Fruit fly (Drosophila melanogaster) whole organism, embryonic: ENCODE results near the gene CG12539.
A peak's percentile ranks its signal among the peaks of the same experiment; 100 is the strongest.

Experiments
- Atf6 ChIP-seq: fragments of 200-800 bp; sonication (Bioruptor generic); IDR thresholded peaks from 2 replicates; pipeline ENCODE4 v1.3.6; 2022; ENCODE audit warnings: missing biosample characterization, missing genetic modification characterization
- Blimp-1 ChIP-seq: fragments of 200-800 bp; sonication (Bioruptor generic); optimal IDR thresholded peaks from 3 replicates; lab custom pipeline; 2018; ENCODE audit warnings: missing biosample characterization, missing genetic modification characterization, mild to moderate bottlenecking, moderate library complexity, missing genetic modification reagents
- BtbVII ChIP-seq: fragments of 200-800 bp; sonication (Bioruptor generic); optimal IDR thresholded peaks from 3 replicates; lab custom pipeline; 2017; ENCODE audit warnings: missing biosample characterization, mild to moderate bottlenecking, missing genetic modification characterization
- CG10267 ChIP-seq: fragments of 200-800 bp; sonication (Bioruptor generic); optimal IDR thresholded peaks from 2 replicates; lab custom pipeline; 2018; ENCODE audit warnings: missing biosample characterization, mild to moderate bottlenecking, missing genetic modification characterization, moderate library complexity
- CG10543 ChIP-seq: fragments of 200-800 bp; sonication (Bioruptor generic); optimal IDR thresholded peaks from 3 replicates; lab custom pipeline; 2017; ENCODE audit warnings: missing biosample characterization, mild to moderate bottlenecking, missing genetic modification characterization, moderate library complexity
- CG11398 ChIP-seq: fragments of 200-800 bp; sonication (Bioruptor generic); optimal IDR thresholded peaks from 2 replicates; lab custom pipeline; 2016; ENCODE audit warnings: missing biosample characterization, missing genetic modification characterization
- CG11504 ChIP-seq: fragments of 200-800 bp; sonication (Bioruptor generic); optimal IDR thresholded peaks from 3 replicates; lab custom pipeline; 2019; ENCODE audit warnings: missing biosample characterization, mild to moderate bottlenecking, missing genetic modification characterization, moderate library complexity
- CG13287 ChIP-seq: fragments of 200-800 bp; sonication (Bioruptor generic); IDR thresholded peaks from 2 replicates; pipeline ENCODE4 v1.3.6; 2022; ENCODE audit warnings: missing biosample characterization, missing genetic modification characterization; ENCODE audit not compliant: partially characterized antibody
- CG13894 ChIP-seq: fragments of 200-800 bp; sonication (Bioruptor generic); optimal IDR thresholded peaks from 3 replicates; lab custom pipeline; 2018; ENCODE audit warnings: missing biosample characterization, mild to moderate bottlenecking, missing genetic modification characterization, moderate library complexity
- CG15011 ChIP-seq: fragments of 200-800 bp; sonication (Bioruptor generic); optimal IDR thresholded peaks from 3 replicates; lab custom pipeline; 2018; ENCODE audit warnings: missing biosample characterization, mild to moderate bottlenecking, missing genetic modification characterization
- CG1529 ChIP-seq: fragments of 200-800 bp; sonication (Bioruptor generic); optimal IDR thresholded peaks from 3 replicates; lab custom pipeline; 2018; ENCODE audit warnings: missing biosample characterization, missing genetic modification characterization
- CG17361 ChIP-seq: fragments of 200-800 bp; sonication (Bioruptor generic); IDR thresholded peaks from 3 replicates; pipeline ENCODE4 v1.3.6; 2022; ENCODE audit warnings: missing biosample characterization, missing genetic modification characterization
- CG17802 ChIP-seq: fragments of 200-800 bp; sonication (Bioruptor generic); optimal IDR thresholded peaks from 2 replicates; lab custom pipeline; 2018; ENCODE audit warnings: missing biosample characterization, mild to moderate bottlenecking, missing genetic modification characterization, moderate library complexity
- CG18764 ChIP-seq: fragments of 200-800 bp; sonication (Bioruptor generic); optimal IDR thresholded peaks from 3 replicates; lab custom pipeline; 2016; ENCODE audit warnings: missing biosample characterization, missing genetic modification characterization
- CG2678 ChIP-seq: fragments of 200-800 bp; sonication (Bioruptor generic); optimal IDR thresholded peaks from 3 replicates; lab custom pipeline; 2019; ENCODE audit warnings: missing biosample characterization, mild to moderate bottlenecking, missing genetic modification characterization, moderate library complexity
- CG32767 ChIP-seq: fragments of 200-800 bp; sonication (Bioruptor generic); IDR thresholded peaks from 2 replicates; pipeline ENCODE4 v1.3.6; 2022; ENCODE audit warnings: missing biosample characterization, missing genetic modification characterization
- CG4360 ChIP-seq: fragments of 200-800 bp; sonication (Bioruptor generic); IDR thresholded peaks from 2 replicates; pipeline ENCODE4 v1.3.6; 2022; ENCODE audit warnings: missing biosample characterization, missing genetic modification characterization
- CG6254 ChIP-seq: fragments of 200-800 bp; sonication (Bioruptor generic); optimal IDR thresholded peaks from 3 replicates; lab custom pipeline; 2017; ENCODE audit warnings: mild to moderate bottlenecking, missing biosample characterization, missing genetic modification reagents, missing genetic modification characterization
- CG8944 ChIP-seq: fragments of 200-800 bp; sonication (Bioruptor generic); optimal IDR thresholded peaks from 3 replicates; lab custom pipeline; 2016; ENCODE audit warnings: missing biosample characterization, missing genetic modification characterization
- CG9797 ChIP-seq: fragments of 200-800 bp; sonication (Bioruptor generic); optimal IDR thresholded peaks from 3 replicates; lab custom pipeline; 2018; ENCODE audit warnings: missing biosample characterization, mild to moderate bottlenecking, missing genetic modification characterization
- CTCF ChIP-seq: fragments of 200-800 bp; sonication (Bioruptor generic); optimal IDR thresholded peaks from 2 replicates; lab custom pipeline; 2017; ENCODE audit warnings: missing biosample characterization, mild to moderate bottlenecking, missing genetic modification characterization, moderate library complexity
- D ChIP-seq, 2 experiments: fragments of 200-800 bp in 1 of 2; fragments of >200 bp in 1 of 2; sonication (Bioruptor generic) in 1 of 2; optimal IDR thresholded peaks; 2 replicates in 1 of 2; 3 replicates in 1 of 2; lab custom pipeline; 2017; ENCODE audit warnings: mild to moderate bottlenecking in 1 of 2, missing biosample characterization in 1 of 2, missing genetic modification characterization in 1 of 2, missing genetic modification reagents in 1 of 2
- D19A ChIP-seq: fragments of 200-800 bp; optimal IDR thresholded peaks from 3 replicates; lab custom pipeline; 2019; ENCODE audit warnings: missing biosample characterization, mild to moderate bottlenecking, missing genetic modification characterization, moderate library complexity
- D19B ChIP-seq: fragments of 200-800 bp; sonication (Bioruptor generic); optimal IDR thresholded peaks from 2 replicates; lab custom pipeline; 2017; ENCODE audit warnings: missing biosample characterization, mild to moderate bottlenecking, missing genetic modification characterization
- Deaf1 ChIP-seq: fragments of 200-800 bp; optimal IDR thresholded peaks from 3 replicates; lab custom pipeline; 2019; ENCODE audit warnings: missing biosample characterization, mild to moderate bottlenecking, missing genetic modification characterization, moderate library complexity
- Dfd ChIP-seq, 2 experiments: fragments of >200 bp; optimal IDR thresholded peaks; 2 replicates each; lab custom pipeline; 2017; ENCODE audit warnings: missing biosample characterization in 2 of 2, missing genetic modification characterization in 2 of 2
- E2f1 ChIP-seq: fragments of 200-800 bp; sonication (Bioruptor generic); IDR thresholded peaks from 2 replicates; pipeline ENCODE4 v1.3.6; 2022; ENCODE audit warnings: missing biosample characterization, missing genetic modification characterization
- Fer3 ChIP-seq: fragments of 200-800 bp; sonication (Bioruptor generic); optimal IDR thresholded peaks from 2 replicates; lab custom pipeline; 2018; ENCODE audit warnings: missing biosample characterization, mild to moderate bottlenecking, missing genetic modification characterization, moderate library complexity
- MESR4 ChIP-seq: fragments of 200-800 bp; sonication (Bioruptor generic); optimal IDR thresholded peaks from 2 replicates; lab custom pipeline; 2018; ENCODE audit warnings: missing biosample characterization, mild to moderate bottlenecking, missing genetic modification characterization, moderate library complexity
- MTF-1 ChIP-seq: fragments of 200-800 bp; sonication (Bioruptor generic); optimal IDR thresholded peaks from 2 replicates; lab custom pipeline; 2018; ENCODE audit warnings: missing biosample characterization, mild to moderate bottlenecking, missing genetic modification characterization, borderline replicate concordance
- NC2α ChIP-seq: fragments of 200-800 bp; sonication (Bioruptor generic); optimal IDR thresholded peaks from 2 replicates; lab custom pipeline; 2016; ENCODE audit warnings: missing biosample characterization, missing genetic modification characterization
- Ssrp ChIP-seq: fragments of 200-800 bp; sonication (Bioruptor generic); optimal IDR thresholded peaks from 2 replicates; lab custom pipeline; 2018; ENCODE audit warnings: missing biosample characterization, mild to moderate bottlenecking, missing genetic modification characterization, moderate library complexity
- ara ChIP-seq: fragments of 200-800 bp; sonication (Bioruptor generic); IDR thresholded peaks from 2 replicates; pipeline ENCODE4 v1.3.6; 2022; ENCODE audit warnings: missing biosample characterization, missing genetic modification characterization
- ato ChIP-seq: fragments of 200-800 bp; sonication (Bioruptor generic); IDR thresholded peaks from 2 replicates; pipeline ENCODE4 v1.3.6; 2022; ENCODE audit warnings: missing biosample characterization, missing genetic modification characterization; ENCODE audit not compliant: partially characterized antibody
- dmrt11E ChIP-seq: fragments of 200-800 bp; sonication (Bioruptor generic); optimal IDR thresholded peaks from 3 replicates; lab custom pipeline; 2018; ENCODE audit warnings: missing biosample characterization, mild to moderate bottlenecking, missing genetic modification characterization, moderate library complexity
- en ChIP-seq: fragments of 200-800 bp; sonication (Bioruptor generic); optimal IDR thresholded peaks from 2 replicates; lab custom pipeline; 2016; ENCODE audit warnings: missing biosample characterization, missing genetic modification characterization
- fd3F ChIP-seq: fragments of 200-800 bp; sonication (Bioruptor generic); optimal IDR thresholded peaks from 2 replicates; lab custom pipeline; 2018; ENCODE audit warnings: missing biosample characterization, mild to moderate bottlenecking, missing genetic modification characterization, moderate library complexity
- fd64A ChIP-seq: fragments of 200-800 bp; sonication (Bioruptor generic); optimal IDR thresholded peaks from 3 replicates; lab custom pipeline; 2018; ENCODE audit warnings: missing biosample characterization, mild to moderate bottlenecking, missing genetic modification characterization
- grau ChIP-seq: fragments of 200-800 bp; optimal IDR thresholded peaks from 3 replicates; lab custom pipeline; 2019; ENCODE audit warnings: missing biosample characterization, mild to moderate bottlenecking, missing genetic modification characterization, moderate library complexity
- kah ChIP-seq: fragments of 200-800 bp; sonication (Bioruptor generic); optimal IDR thresholded peaks from 2 replicates; lab custom pipeline; 2018; ENCODE audit warnings: missing biosample characterization, mild to moderate bottlenecking, missing genetic modification characterization
- nmo ChIP-seq: fragments of 200-800 bp; sonication (Bioruptor generic); optimal IDR thresholded peaks from 2 replicates; lab custom pipeline; 2018; ENCODE audit warnings: missing biosample characterization, mild to moderate bottlenecking, missing genetic modification characterization, moderate library complexity
- odd ChIP-seq: fragments of 200-800 bp; sonication (Bioruptor generic); optimal IDR thresholded peaks from 2 replicates; lab custom pipeline; 2017; ENCODE audit warnings: missing biosample characterization, mild to moderate bottlenecking, missing genetic modification characterization
- pnt ChIP-seq: fragments of 200-800 bp; sonication (Bioruptor generic); optimal IDR thresholded peaks from 3 replicates; lab custom pipeline; 2016; ENCODE audit warnings: missing biosample characterization, missing genetic modification characterization
- salm ChIP-seq: fragments of 200-800 bp; sonication (Bioruptor generic); optimal IDR thresholded peaks from 2 replicates; lab custom pipeline; 2018; ENCODE audit warnings: missing biosample characterization, mild to moderate bottlenecking, missing genetic modification characterization
- sd ChIP-seq: fragments of 200-800 bp; sonication (Bioruptor generic); optimal IDR thresholded peaks from 3 replicates; lab custom pipeline; 2018; ENCODE audit warnings: missing biosample characterization, mild to moderate bottlenecking, missing genetic modification characterization, moderate library complexity
- sim ChIP-seq: fragments of 200-800 bp; sonication (Bioruptor generic); IDR thresholded peaks from 2 replicates; pipeline ENCODE4 v1.3.6; 2022; ENCODE audit warnings: missing biosample characterization, missing genetic modification characterization
- sna ChIP-seq: fragments of 200-800 bp; sonication (Bioruptor generic); IDR thresholded peaks from 2 replicates; pipeline ENCODE4 v1.3.6; 2022; ENCODE audit warnings: missing biosample characterization, missing genetic modification characterization; ENCODE audit not compliant: partially characterized antibody
- twi ChIP-seq: fragments of 200-800 bp; optimal IDR thresholded peaks from 2 replicates; lab custom pipeline; 2019; ENCODE audit warnings: missing biosample characterization, mild to moderate bottlenecking, missing genetic modification characterization, moderate library complexity
- wdn ChIP-seq: fragments of 200-800 bp; sonication (Bioruptor generic); IDR thresholded peaks from 2 replicates; pipeline ENCODE4 v1.3.6; 2022; ENCODE audit warnings: missing biosample characterization, missing genetic modification characterization

The CG12539 gene

dm6 chrX:14848755-14849354 lies 4.3 kb upstream of the CG12539 start, which contains the start of gene CG9522 (continued):
- TF ChIP-seq CG1529 (GFP tag; lab: Kevin White, UChicago), result peak; percentile 74
- peak; percentile 16 for TF ChIP-seq fd3F (GFP tag; lab: Kevin White, UChicago)
- TF ChIP-seq CTCF, result peak; percentile 20
- no peak for TF ChIP-seq MESR4 (GFP tag; lab: Kevin White, UChicago)
- peak; percentile 79 for TF ChIP-seq nmo
- TF ChIP-seq CG17361 (GFP tag; lab: Robert Waterston, UW), result peak; percentile 57
- 0 out of 2 replicates have a peak, but pooled peaks have one; percentile 36 for TF ChIP-seq CG4360 (GFP tag; lab: Robert Waterston, UW)
- TF ChIP-seq fd64A (GFP tag; lab: Kevin White, UChicago), result peak; percentile 43
- TF ChIP-seq MTF-1 (GFP tag; lab: Kevin White, UChicago), result peak; percentile 50
- TF ChIP-seq CG15011, result peak; percentile 34
- peak; percentile 68 for TF ChIP-seq Fer3
- TF ChIP-seq sd (tag; lab: Kevin White, UChicago), result no peak
- peak; percentile 80 for TF ChIP-seq Atf6
- peak; percentile 85 for TF ChIP-seq CG6254 (GFP tag; lab: Kevin White, UChicago)
- no peak for TF ChIP-seq Dfd (GFP tag; optimal IDR thresholded peaks at IDR 0.05; lab: Kevin White, UChicago)
- TF ChIP-seq D (optimal IDR thresholded peaks at IDR 0.05; lab: Kevin White, UChicago), result no peak
- TF ChIP-seq D (GFP tag; optimal IDR thresholded peaks at IDR 0.05; lab: Kevin White, UChicago), result peak; percentile 77
- TF ChIP-seq D19B (GFP tag; lab: Kevin White, UChicago), result no peak
- TF ChIP-seq odd (GFP tag; lab: Kevin White, UChicago), result peak; percentile 46
- TF ChIP-seq CG11504, result peak; percentile 76
- no peak for TF ChIP-seq NC2α (GFP tag; lab: Kevin White, UChicago)
- TF ChIP-seq sna (GFP tag; lab: Robert Waterston, UW), result no peak
- peak; percentile 74 for TF ChIP-seq D19A (tag; lab: Kevin White, UChicago)
- peak; percentile 76 for TF ChIP-seq dmrt11E (tag; lab: Kevin White, UChicago)
- peak; percentile 10 for TF ChIP-seq kah
- peak; percentile 58; the same call in 1 of the 2 replicates for TF ChIP-seq wdn
- no peak for TF ChIP-seq CG9797 (GFP tag; lab: Kevin White, UChicago)
- peak; percentile 82 for TF ChIP-seq sim
- no peak for TF ChIP-seq ato (GFP tag; lab: Robert Waterston, UW)
- TF ChIP-seq pnt (GFP tag; lab: Kevin White, UChicago), result peak; percentile 35
- peak; percentile 71 for TF ChIP-seq grau (tag; lab: Kevin White, UChicago)
- TF ChIP-seq CG13287, result no peak
- peak; percentile 75 for TF ChIP-seq ara (GFP tag; lab: Robert Waterston, UW)
- peak; percentile 46 for TF ChIP-seq BtbVII (GFP tag; lab: Kevin White, UChicago)
- peak; percentile 18 for TF ChIP-seq CG8944 (GFP tag; lab: Kevin White, UChicago)
- peak; percentile 29 for TF ChIP-seq CG18764 (GFP tag; lab: Kevin White, UChicago)
- TF ChIP-seq salm (tag; lab: Kevin White, UChicago), result peak; percentile 62
- peak; percentile 40 for TF ChIP-seq twi

dm6 chrX:14846116-14846614 lies 1.6 kb upstream of the CG12539 start:
- peak; percentile 53 for TF ChIP-seq CG2678 (tag; lab: Kevin White, UChicago)
- TF ChIP-seq en, result no peak
- no peak for TF ChIP-seq CG17802
- TF ChIP-seq wdn, result no peak
- no peak for TF ChIP-seq CG10543 (GFP tag; lab: Kevin White, UChicago)
- peak; percentile 6 for TF ChIP-seq Ssrp (tag; lab: Kevin White, UChicago)
- TF ChIP-seq CG17361 (GFP tag; lab: Robert Waterston, UW), result 0 out of 3 replicates have a peak, but pooled peaks have one; percentile 28
- TF ChIP-seq CG11398 (GFP tag; lab: Kevin White, UChicago), result no peak
- no peak for TF ChIP-seq E2f1 (GFP tag; lab: Robert Waterston, UW)
- TF ChIP-seq Deaf1, result peak; percentile 52
- no peak for TF ChIP-seq CG32767 (GFP tag; lab: Robert Waterston, UW)
- peak; percentile 36 for TF ChIP-seq CG10267 (tag; lab: Kevin White, UChicago)
- peak; percentile 49 for TF ChIP-seq dmrt11E (tag; lab: Kevin White, UChicago)
- peak; percentile 21 for TF ChIP-seq CG13894 (tag; lab: Kevin White, UChicago)
- peak; percentile 54 for TF ChIP-seq Blimp-1 (GFP tag; lab: Kevin White, UChicago)
